Worm (Caenorhabditis elegans): ENCODE data around the gene ZK757.2.

DNA sequence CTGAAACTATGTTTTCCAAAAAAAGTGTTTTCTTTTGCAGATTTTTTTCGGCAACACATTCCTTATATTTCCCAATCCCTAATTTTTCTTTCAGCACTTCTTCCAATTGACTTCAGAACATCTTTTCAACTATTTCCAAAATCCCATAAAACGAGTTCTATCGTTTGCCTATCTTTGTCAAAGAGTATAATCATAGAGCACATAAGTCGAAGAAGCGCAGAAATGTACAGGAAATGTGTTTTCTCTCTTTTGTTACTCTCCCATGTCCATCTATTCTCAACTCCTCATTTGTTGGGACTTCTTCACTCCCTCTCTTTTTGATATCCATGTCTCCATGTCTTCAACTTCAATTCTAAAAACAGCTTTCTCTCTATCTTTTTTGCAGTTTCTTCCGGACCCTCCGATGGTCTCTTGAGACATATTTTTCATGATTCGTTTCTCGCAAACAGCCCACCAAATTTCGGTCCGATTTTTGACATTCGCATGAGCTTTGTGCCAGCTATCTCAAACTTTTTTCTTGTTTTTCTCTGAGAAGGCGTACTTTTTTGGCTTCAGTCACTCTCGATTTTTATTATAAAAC lies 18.4 kb downstream of the ZK757.2 start, which contains the start of gene twk-48:
- TF ChIP-seq ceh-36 (tag; optimal IDR thresholded peaks at IDR 0.05) (no peak), flt-1 (GFP tag; IDR thresholded peaks at IDR 0.05) (no peak), tra-4 (tag; optimal IDR thresholded peaks at IDR 0.05) (no peak), hmbx-1 (tag; optimal IDR thresholded peaks at IDR 0.05) (no peak), B0310.2 (tag; optimal IDR thresholded peaks at IDR 0.05) (no peak), hmg-4 (GFP tag; optimal IDR thresholded peaks at IDR 0.05) (no peak), tbx-37 (GFP tag; conservative IDR thresholded peaks at IDR 0.05) (no peak), hnd-1 (tag; optimal IDR thresholded peaks at IDR 0.05) (no peak)

All from whole organism, early embryonic.